Worm (Caenorhabditis elegans) whole organism, midembryonic: ENCODE data around the gene Y66D12A.11.

Source experiments
- T22C8.4 ChIP-seq: fragments of 200-800 bp; sonication (Bioruptor generic); IDR thresholded peaks from 2 replicates; pipeline ENCODE4 v1.3.6; 2022; ENCODE audit warnings: missing genetic modification characterization, missing compliant biosample characterization
- cog-1 ChIP-seq: sonication (generic microtip); optimal IDR thresholded peaks from 2 replicates; lab custom pipeline; 2016; ENCODE audit warnings: missing genetic modification characterization, missing compliant biosample characterization
- flt-1 ChIP-seq: fragments of 200-800 bp; sonication (Bioruptor generic); IDR thresholded peaks from 2 replicates; pipeline ENCODE4 v1.3.6; 2022; ENCODE audit warnings: missing genetic modification characterization, missing compliant biosample characterization
- klf-2 ChIP-seq: fragments of 200-800 bp; sonication (Bioruptor generic); conservative IDR thresholded peaks from 2 replicates; pipeline ENCODE4 v1.3.6; 2022; ENCODE audit warnings: missing genetic modification reagents, missing genetic modification characterization, missing compliant biosample characterization
- med-1 ChIP-seq: sonication (generic microtip); optimal IDR thresholded peaks from 2 replicates; lab custom pipeline; 2017; ENCODE audit warnings: missing genetic modification characterization, mild to moderate bottlenecking, missing compliant biosample characterization, antibody characterized with exemption, missing genetic modification reagents; ENCODE audit not compliant: insufficient read depth
- ref-1 ChIP-seq: fragments of 200-800 bp; sonication (Bioruptor generic); conservative IDR thresholded peaks from 2 replicates; pipeline ENCODE4 v1.3.6; 2022; ENCODE audit warnings: missing genetic modification reagents, missing genetic modification characterization, missing compliant biosample characterization
- tab-1 ChIP-seq: fragments of 200-800 bp; sonication (Bioruptor generic); IDR thresholded peaks from 2 replicates; pipeline ENCODE4 v1.3.6; 2022; ENCODE audit warnings: missing genetic modification characterization, missing compliant biosample characterization
- ztf-23 ChIP-seq: fragments of 200-800 bp; sonication (Bioruptor generic); IDR thresholded peaks from 2 replicates; pipeline ENCODE4 v1.3.6; 2022; ENCODE audit warnings: missing genetic modification reagents, missing genetic modification characterization, missing compliant biosample characterization
- ztf-29 ChIP-seq: fragments of 200-800 bp; sonication (Bioruptor generic); IDR thresholded peaks from 2 replicates; pipeline ENCODE4 v1.3.6; 2022; ENCODE audit warnings: missing genetic modification reagents, missing genetic modification characterization, missing compliant biosample characterization

- TF ChIP-seq ref-1 (GFP tag; lab: Robert Waterston, UW): no peak
- no peak for TF ChIP-seq flt-1 (GFP tag; lab: Robert Waterston, UW)
- no peak for TF ChIP-seq cog-1 (tag; lab: Kevin White, UChicago)
- no peak for TF ChIP-seq klf-2 (GFP tag; lab: Robert Waterston, UW)
- no peak for TF ChIP-seq med-1
- TF ChIP-seq T22C8.4 (GFP tag; lab: Robert Waterston, UW): no peak
- TF ChIP-seq ztf-29 (GFP tag; lab: Robert Waterston, UW): no peak
- TF ChIP-seq ztf-23 (GFP tag; lab: Robert Waterston, UW): no peak
- no peak for TF ChIP-seq tab-1 (GFP tag; lab: Robert Waterston, UW)
These were observed 18.1 kb downstream of the Y66D12A.11 start, which contains the start of the genes Y66D12A.6 and ceh-92 for ce11 chrIII:11581372-11581771.
